Worm (Caenorhabditis elegans) whole organism, late embryonic: ENCODE data around the gene mmcm-1.

ENCODE experiments used
- C38D4.7 ChIP-seq: fragments of 200-800 bp; sonication (Bioruptor generic); optimal IDR thresholded peaks from 2 replicates; lab custom pipeline; 2018; ENCODE audit warnings: mild to moderate bottlenecking, missing genetic modification characterization, moderate library complexity, missing compliant biosample characterization
- F13H6.1 ChIP-seq: sonication (generic microtip); optimal IDR thresholded peaks from 2 replicates; lab custom pipeline; 2016; ENCODE audit warnings: missing genetic modification characterization, missing compliant biosample characterization
- Y22D7AL.16 ChIP-seq: sonication (generic microtip); optimal IDR thresholded peaks from 2 replicates; lab custom pipeline; 2016; ENCODE audit warnings: missing genetic modification characterization, missing compliant biosample characterization
- ama-1 ChIP-seq: fragments of 150-350 bp; optimal IDR thresholded peaks from 2 replicates; lab custom pipeline; 2014
- ceh-2 ChIP-seq: sonication (generic microtip); optimal IDR thresholded peaks from 2 replicates; lab custom pipeline; 2016; ENCODE audit warnings: missing genotype, missing genetic modification characterization, missing compliant biosample characterization
- ceh-24 ChIP-seq: sonication (generic microtip); optimal IDR thresholded peaks from 2 replicates; lab custom pipeline; 2016; ENCODE audit warnings: mild to moderate bottlenecking, missing genetic modification characterization, missing compliant biosample characterization
- ceh-30 ChIP-seq: fragments of 150-350 bp; optimal IDR thresholded peaks from 2 replicates; lab custom pipeline; 2014; ENCODE audit warnings: missing biosample characterization, missing genetic modification characterization
- ceh-31 ChIP-seq: sonication (generic microtip); optimal IDR thresholded peaks from 2 replicates; lab custom pipeline; 2016; ENCODE audit warnings: missing genetic modification characterization, missing compliant biosample characterization
- ceh-34 ChIP-seq: sonication (generic microtip); optimal IDR thresholded peaks from 2 replicates; lab custom pipeline; 2016; ENCODE audit warnings: mild to moderate bottlenecking, missing genetic modification characterization, missing compliant biosample characterization
- che-1 ChIP-seq: sonication (generic microtip); optimal IDR thresholded peaks from 2 replicates; lab custom pipeline; 2016; ENCODE audit warnings: mild to moderate bottlenecking, missing genetic modification characterization, missing compliant biosample characterization
- elt-2 ChIP-seq: sonication (generic microtip); optimal IDR thresholded peaks from 2 replicates; lab custom pipeline; 2016; ENCODE audit warnings: missing genetic modification reagents, missing genetic modification characterization, missing compliant biosample characterization
- hlh-6 ChIP-seq: sonication (generic microtip); optimal IDR thresholded peaks from 2 replicates; lab custom pipeline; 2016; ENCODE audit warnings: missing genotype, missing genetic modification characterization, missing compliant biosample characterization
- hlh-8 ChIP-seq: sonication (generic microtip); optimal IDR thresholded peaks from 2 replicates; lab custom pipeline; 2016; ENCODE audit warnings: missing genotype, missing genetic modification characterization, missing compliant biosample characterization
- lim-6 ChIP-seq: sonication (generic microtip); optimal IDR thresholded peaks from 2 replicates; lab custom pipeline; 2016; ENCODE audit warnings: missing genetic modification characterization, missing compliant biosample characterization
- mec-3 ChIP-seq: sonication (generic microtip); optimal IDR thresholded peaks from 2 replicates; lab custom pipeline; 2016; ENCODE audit warnings: borderline replicate concordance, missing genetic modification characterization, missing compliant biosample characterization
- nfya-1 ChIP-seq: sonication (generic microtip); optimal IDR thresholded peaks from 2 replicates; lab custom pipeline; 2017; ENCODE audit warnings: missing genetic modification characterization, mild to moderate bottlenecking, missing compliant biosample characterization, antibody characterized with exemption, moderate library complexity
- npax-4 ChIP-seq: sonication (generic microtip); optimal IDR thresholded peaks from 2 replicates; lab custom pipeline; 2016; ENCODE audit warnings: missing genetic modification characterization, missing compliant biosample characterization
- pag-3 ChIP-seq: sonication (generic microtip); optimal IDR thresholded peaks from 2 replicates; lab custom pipeline; 2016; ENCODE audit warnings: missing compliant biosample characterization, missing genetic modification characterization, borderline replicate concordance
- pax-1 ChIP-seq: fragments of 150-350 bp; optimal IDR thresholded peaks from 2 replicates; lab custom pipeline; 2014; ENCODE audit warnings: missing biosample characterization, missing genetic modification characterization
- pha-2 ChIP-seq: sonication (generic microtip); optimal IDR thresholded peaks from 2 replicates; lab custom pipeline; 2017; ENCODE audit warnings: mild to moderate bottlenecking, missing genetic modification characterization, missing compliant biosample characterization
- pha-4 ChIP-seq: fragments of 150-350 bp; optimal IDR thresholded peaks from 2 replicates; lab custom pipeline; 2018; ENCODE audit warnings: missing biosample characterization, missing genetic modification reagents, missing genetic modification characterization
- ref-2 ChIP-seq: sonication (generic microtip); optimal IDR thresholded peaks from 2 replicates; lab custom pipeline; 2016; ENCODE audit warnings: missing genetic modification characterization, missing compliant biosample characterization
- sox-2 ChIP-seq: fragments of 200-800 bp; sonication (Bioruptor generic); IDR thresholded peaks from 2 replicates; pipeline ENCODE4 v1.3.6; 2022; ENCODE audit warnings: missing genetic modification reagents, missing genetic modification characterization, missing compliant biosample characterization
- sox-4 ChIP-seq: sonication (generic microtip); optimal IDR thresholded peaks from 2 replicates; lab custom pipeline; 2017; ENCODE audit warnings: mild to moderate bottlenecking, missing genetic modification characterization, inconsistent platforms, missing compliant biosample characterization
- tbx-2 ChIP-seq: sonication (generic microtip); optimal IDR thresholded peaks from 2 replicates; lab custom pipeline; 2016; ENCODE audit warnings: missing genetic modification characterization, missing compliant biosample characterization
- tbx-7 ChIP-seq: sonication (generic microtip); optimal IDR thresholded peaks from 2 replicates; lab custom pipeline; 2016; ENCODE audit warnings: missing genotype, missing genetic modification characterization, missing compliant biosample characterization
- unc-42 ChIP-seq: sonication (generic microtip); optimal IDR thresholded peaks from 2 replicates; lab custom pipeline; 2016; ENCODE audit warnings: missing genotype, missing genetic modification characterization, missing compliant biosample characterization
- zip-5 ChIP-seq: sonication (generic microtip); optimal IDR thresholded peaks from 2 replicates; lab custom pipeline; 2016; ENCODE audit warnings: missing genetic modification characterization, missing compliant biosample characterization
- ztf-16 ChIP-seq: sonication (generic microtip); optimal IDR thresholded peaks from 2 replicates; lab custom pipeline; 2017; ENCODE audit warnings: missing genetic modification characterization, missing compliant biosample characterization

The mmcm-1 gene

DNA sequence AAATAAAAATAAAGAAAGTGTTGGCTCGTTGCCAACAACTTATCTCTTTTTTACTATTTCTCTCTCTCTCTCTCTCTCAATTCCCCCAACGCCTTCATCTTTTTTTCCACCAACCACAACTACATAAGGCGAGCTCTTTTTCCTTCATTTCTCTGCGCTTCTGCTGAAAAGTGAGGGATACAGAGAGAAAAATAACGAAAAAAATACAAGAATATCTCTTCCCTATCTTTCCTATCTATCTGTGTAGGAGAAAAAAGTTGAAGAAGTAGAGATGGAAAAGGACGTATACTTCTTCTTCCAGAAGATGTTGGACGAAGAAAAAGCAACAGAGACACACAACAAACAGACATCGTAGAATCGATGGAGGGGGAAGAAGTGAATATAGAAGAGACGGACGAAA is 8.6 kb downstream of the mmcm-1 start:
- peak; percentile 21 for TF ChIP-seq ceh-31 (tag; lab: Kevin White, UChicago)
- TF ChIP-seq unc-42 (tag; lab: Kevin White, UChicago) = peak; percentile 26
- no peak for TF ChIP-seq npax-4 (tag; lab: Kevin White, UChicago)

- TF ChIP-seq mec-3 (tag; lab: Kevin White, UChicago) = no peak
- TF ChIP-seq nfya-1 (tag; lab: Kevin White, UChicago) = peak; percentile 88
Observed at ce11 chrIII:3898354-3898753, 9.1 kb downstream of the mmcm-1 start.

DNA sequence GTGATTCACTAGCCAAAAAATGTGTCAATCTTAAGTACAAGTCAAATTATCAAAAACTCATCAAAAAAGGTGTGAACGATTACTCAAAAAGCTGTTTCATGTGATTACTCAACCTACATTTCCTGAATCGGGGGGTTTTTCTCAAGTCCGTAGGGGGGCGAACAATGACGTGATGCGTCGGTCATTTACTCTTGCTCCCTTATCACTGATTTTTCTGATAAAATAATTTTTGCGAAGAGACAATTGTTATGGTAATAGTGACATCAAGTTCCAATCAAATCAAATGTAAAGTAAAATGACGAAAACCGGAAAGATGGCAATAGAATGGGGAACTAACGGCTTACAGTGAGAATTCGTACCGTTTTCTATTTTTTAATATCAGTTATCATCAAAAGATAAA is 13.5 kb downstream of the mmcm-1 start:
- TF ChIP-seq tbx-7 (tag; lab: Kevin White, UChicago) (no peak), ceh-30 (tag; lab: Kevin White, UChicago) (no peak), elt-2 (tag; lab: Kevin White, UChicago) (peak; percentile 30)

DNA sequence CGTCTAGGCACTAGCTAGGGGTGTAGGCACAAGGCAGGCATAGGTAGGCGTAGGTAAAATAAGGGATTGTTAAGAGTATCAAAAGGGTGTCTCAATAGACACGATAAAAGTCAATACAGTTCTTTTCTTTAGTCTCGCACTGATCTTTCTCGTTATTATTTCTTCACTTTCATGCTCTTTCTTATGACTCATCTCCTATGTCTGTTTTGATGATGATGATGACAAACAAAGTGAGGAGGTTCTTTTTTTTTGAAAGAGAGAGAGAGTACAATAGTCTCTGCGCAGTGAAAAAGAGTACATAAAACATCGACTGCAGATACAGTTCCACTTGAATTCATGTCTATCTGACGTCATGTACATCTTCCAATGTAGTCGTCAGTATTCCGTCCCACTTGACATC is 17.6 kb downstream of the mmcm-1 start:
- TF ChIP-seq sox-2 (GFP tag; lab: Robert Waterston, UW) = no peak
- TF ChIP-seq ceh-34 (tag; lab: Kevin White, UChicago) = no peak
- no peak for TF ChIP-seq nfya-1 (tag; lab: Kevin White, UChicago)
- TF ChIP-seq ceh-24 = no peak
- TF ChIP-seq tbx-2 = no peak
- TF ChIP-seq lim-6 (tag; lab: Kevin White, UChicago) = no peak
- no peak for TF ChIP-seq ama-1 (lab: Kevin White, UChicago)
- TF ChIP-seq pag-3 (tag; lab: Kevin White, UChicago) = no peak
- TF ChIP-seq, all 69 proteins: peak for 0

DNA sequence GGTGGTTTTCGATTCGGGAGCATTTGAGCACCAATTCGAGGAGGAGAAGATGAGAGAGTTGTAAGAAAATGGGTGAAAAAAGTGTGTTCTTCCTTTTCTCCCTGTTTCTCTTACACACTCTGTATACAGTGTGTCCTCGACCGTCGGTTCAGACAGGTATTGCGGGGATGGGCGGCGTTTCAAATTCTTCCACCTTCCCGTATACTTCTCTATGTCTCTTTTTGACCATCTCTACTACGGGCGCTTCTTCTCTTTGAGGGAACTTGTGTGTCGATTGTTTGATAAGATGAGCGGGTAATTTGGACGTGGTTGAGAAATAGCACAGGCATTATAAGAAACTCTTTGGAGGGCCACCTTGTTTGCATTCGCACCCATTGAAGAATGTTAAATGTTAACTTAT is 19.9 kb downstream of the mmcm-1 start:
- TF ChIP-seq Y22D7AL.16 = no peak
- no peak for TF ChIP-seq zip-5 (tag; lab: Kevin White, UChicago)
- TF ChIP-seq pax-1 (tag; lab: Kevin White, UChicago) = no peak
- TF ChIP-seq ceh-34 (tag; lab: Kevin White, UChicago) = no peak
- TF ChIP-seq tbx-2 = no peak
- TF ChIP-seq pha-2 (tag; lab: Kevin White, UChicago) = no peak
- no peak for TF ChIP-seq hlh-6 (tag; lab: Kevin White, UChicago)
- no peak for TF ChIP-seq ref-2 (tag; lab: Kevin White, UChicago)
- no peak for TF ChIP-seq sox-4 (tag; lab: Kevin White, UChicago)
- no peak for TF ChIP-seq hlh-8 (tag; lab: Kevin White, UChicago)
- no peak for TF ChIP-seq pha-4 (tag; lab: Kevin White, UChicago)
- no peak for TF ChIP-seq che-1 (tag; lab: Kevin White, UChicago)
- no peak for TF ChIP-seq ceh-2

ce11 chrIII:3883146-3883545 is 24.3 kb downstream of the mmcm-1 start:
- TF ChIP-seq unc-42 (tag; lab: Kevin White, UChicago) (peak; percentile 1), mec-3 (tag; lab: Kevin White, UChicago) (no peak)

- TF ChIP-seq C38D4.7 (GFP tag; lab: Kevin White, UChicago) (no peak), F13H6.1 (no peak), ztf-16 (tag; lab: Kevin White, UChicago) (no peak)
- TF ChIP-seq, all 69 proteins: peak for 0
Observed at ce11 chrIII:3878986-3879756, 28.3 kb downstream of the mmcm-1 start.
